Fruit fly (Drosophila melanogaster): Measurements from ENCODE around the gene Itpr.

DNA sequence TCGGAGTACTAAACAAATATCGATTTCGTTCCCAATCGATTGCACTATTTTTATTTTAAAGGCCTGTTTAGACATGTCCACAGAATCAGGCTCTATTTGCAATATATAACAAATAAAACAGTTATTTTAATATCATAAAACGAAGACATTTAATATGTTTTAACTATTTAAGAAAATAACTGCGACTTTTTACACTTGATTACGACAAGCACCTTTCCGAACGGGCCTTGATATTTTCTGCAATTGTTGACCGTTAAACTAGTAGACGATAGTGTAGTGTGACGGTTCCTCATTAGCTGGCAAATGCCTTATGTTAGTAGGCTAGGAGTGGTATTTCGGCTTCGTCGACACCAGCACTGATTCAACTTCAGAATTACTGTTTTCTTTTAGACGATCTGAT is 51.7 kb downstream of the Itpr start, which contains the start of the genes CG2931 and Rheb:
- TF ChIP-seq CG12768 (GFP tag; optimal IDR thresholded peaks at IDR 0.05): peak; percentile 44
- peak; percentile 13 for TF ChIP-seq cic (GFP tag; optimal IDR thresholded peaks at IDR 0.05)
- peak; percentile 64 for TF ChIP-seq Hr96 (GFP tag; optimal IDR thresholded peaks at IDR 0.05)
- TF ChIP-seq CG7101 (tag; optimal IDR thresholded peaks at IDR 0.05): peak; percentile 70
